Fruit fly (Drosophila melanogaster) whole organism, embryonic: Measurements from ENCODE around the gene Cyp303a1.

Experiments used
- Ada2b ChIP-seq: fragments of 200-800 bp; sonication (Bioruptor generic); IDR thresholded peaks from 2 replicates; pipeline ENCODE4 v1.3.6; 2022; ENCODE audit warnings: missing biosample characterization, missing genetic modification characterization
- Atf3 ChIP-seq: fragments of 200-800 bp; sonication (Bioruptor generic); optimal IDR thresholded peaks from 3 replicates; lab custom pipeline; 2016; ENCODE audit warnings: missing biosample characterization, missing genetic modification characterization
- Awh ChIP-seq: fragments of 200-800 bp; sonication (Bioruptor generic); IDR thresholded peaks from 2 replicates; pipeline ENCODE4, ENCODE4 v1.3.6; 2022; ENCODE audit warnings: missing biosample characterization, missing genetic modification characterization
- B-H1 ChIP-seq: fragments of 200-800 bp; sonication (Bioruptor generic); IDR thresholded peaks from 3 replicates; pipeline ENCODE4 v1.3.6; 2022; ENCODE audit warnings: missing biosample characterization, missing genetic modification characterization
- B-H2 ChIP-seq: fragments of 200-800 bp; sonication (Bioruptor generic); optimal IDR thresholded peaks from 2 replicates; lab custom pipeline; 2018; ENCODE audit warnings: missing biosample characterization, mild to moderate bottlenecking, missing genetic modification characterization
- Bdp1 ChIP-seq: fragments of 200-800 bp; sonication (Bioruptor generic); optimal IDR thresholded peaks from 3 replicates; lab custom pipeline; 2016; ENCODE audit warnings: missing biosample characterization, missing genetic modification characterization
- CG1024 ChIP-seq: fragments of 200-800 bp; sonication (Bioruptor generic); IDR thresholded peaks from 2 replicates; pipeline ENCODE4 v1.3.6; 2022; ENCODE audit warnings: missing biosample characterization, missing genetic modification characterization
- CG10274 ChIP-seq: fragments of 200-800 bp; sonication (Bioruptor generic); optimal IDR thresholded peaks from 3 replicates; lab custom pipeline; 2017; ENCODE audit warnings: missing biosample characterization, mild to moderate bottlenecking, missing genetic modification characterization
- CG12299 ChIP-seq: fragments of 200-800 bp; sonication (Bioruptor generic); optimal IDR thresholded peaks from 2 replicates; lab custom pipeline; 2018; ENCODE audit warnings: missing biosample characterization, mild to moderate bottlenecking, missing genetic modification characterization
- CG12769 ChIP-seq: fragments of 200-800 bp; sonication (Bioruptor generic); optimal IDR thresholded peaks from 2 replicates; lab custom pipeline; 2019; ENCODE audit warnings: missing biosample characterization, mild to moderate bottlenecking, missing genetic modification characterization, moderate library complexity
- CG13624 ChIP-seq: fragments of 200-800 bp; sonication (Bioruptor generic); optimal IDR thresholded peaks from 2 replicates; lab custom pipeline; 2016; ENCODE audit warnings: missing biosample characterization, missing genetic modification characterization
- CG14860 ChIP-seq: fragments of 200-800 bp; sonication (Bioruptor generic); IDR thresholded peaks from 3 replicates; pipeline ENCODE4 v1.3.6; 2022; ENCODE audit warnings: missing biosample characterization, missing genetic modification characterization; ENCODE audit not compliant: partially characterized antibody
- CG16863 ChIP-seq: fragments of 200-800 bp; sonication (Bioruptor generic); optimal IDR thresholded peaks from 3 replicates; lab custom pipeline; 2016; ENCODE audit warnings: missing biosample characterization, missing genetic modification characterization
- CG17359 ChIP-seq: fragments of 200-800 bp; sonication (Bioruptor generic); optimal IDR thresholded peaks from 3 replicates; lab custom pipeline; 2018; ENCODE audit warnings: missing biosample characterization, mild to moderate bottlenecking, missing genetic modification characterization, moderate library complexity
- CG17361 ChIP-seq: fragments of 200-800 bp; sonication (Bioruptor generic); IDR thresholded peaks from 3 replicates; pipeline ENCODE4 v1.3.6; 2022; ENCODE audit warnings: missing biosample characterization, missing genetic modification characterization
- CG18011 ChIP-seq: fragments of 200-800 bp; sonication (Bioruptor generic); optimal IDR thresholded peaks from 2 replicates; lab custom pipeline; 2017; ENCODE audit warnings: missing biosample characterization, missing genetic modification characterization, mild to moderate bottlenecking, moderate library complexity, missing genotype
- CG34224 ChIP-seq: fragments of 200-800 bp; sonication (Bioruptor generic); IDR thresholded peaks from 3 replicates; pipeline ENCODE4 v1.3.6; 2022; ENCODE audit warnings: missing biosample characterization, missing genetic modification characterization; ENCODE audit not compliant: partially characterized antibody
- CG4707 ChIP-seq: fragments of 200-800 bp; sonication (Bioruptor generic); optimal IDR thresholded peaks from 2 replicates; lab custom pipeline; 2018; ENCODE audit warnings: missing biosample characterization, mild to moderate bottlenecking, missing genetic modification characterization, moderate library complexity
- CG7963 ChIP-seq: fragments of 200-800 bp; sonication (Bioruptor generic); IDR thresholded peaks from 3 replicates; pipeline ENCODE4 v1.3.6; 2022; ENCODE audit warnings: missing biosample characterization, missing genetic modification characterization; ENCODE audit not compliant: partially characterized antibody
- CG8478 ChIP-seq: fragments of >200 bp; optimal IDR thresholded peaks from 2 replicates; lab custom pipeline; 2018
- CG8924 ChIP-seq: fragments of 200-800 bp; optimal IDR thresholded peaks from 3 replicates; lab custom pipeline; 2019; ENCODE audit warnings: missing biosample characterization, mild to moderate bottlenecking, missing genetic modification characterization, moderate library complexity
- CG9437 ChIP-seq: fragments of 200-800 bp; sonication (Bioruptor generic); optimal IDR thresholded peaks from 2 replicates; lab custom pipeline; 2018; ENCODE audit warnings: missing biosample characterization, mild to moderate bottlenecking, missing genetic modification characterization
- CTCF ChIP-seq: fragments of 200-800 bp; sonication (Bioruptor generic); optimal IDR thresholded peaks from 2 replicates; lab custom pipeline; 2017; ENCODE audit warnings: missing biosample characterization, mild to moderate bottlenecking, missing genetic modification characterization, moderate library complexity
- D19A ChIP-seq: fragments of 200-800 bp; optimal IDR thresholded peaks from 3 replicates; lab custom pipeline; 2019; ENCODE audit warnings: missing biosample characterization, mild to moderate bottlenecking, missing genetic modification characterization, moderate library complexity
- Dbx ChIP-seq: fragments of 200-800 bp; sonication (Bioruptor generic); IDR thresholded peaks from 3 replicates; pipeline ENCODE4 v1.3.6; 2022; ENCODE audit warnings: missing biosample characterization, missing genetic modification characterization
- Deaf1 ChIP-seq: fragments of 200-800 bp; optimal IDR thresholded peaks from 3 replicates; lab custom pipeline; 2019; ENCODE audit warnings: missing biosample characterization, mild to moderate bottlenecking, missing genetic modification characterization, moderate library complexity
- Dp ChIP-seq: fragments of 200-800 bp; sonication (Bioruptor generic); optimal IDR thresholded peaks from 2 replicates; lab custom pipeline; 2018; ENCODE audit warnings: missing biosample characterization, mild to moderate bottlenecking, missing genetic modification characterization, moderate library complexity
- ERR ChIP-seq: fragments of 200-800 bp; sonication (Bioruptor generic); optimal IDR thresholded peaks from 2 replicates; lab custom pipeline; 2016; ENCODE audit warnings: missing biosample characterization, missing genetic modification characterization
- Ets65A ChIP-seq: fragments of 200-800 bp; sonication (Bioruptor generic); peaks from one replicate; lab custom pipeline; 2016; ENCODE audit warnings: missing biosample characterization, missing genetic modification characterization
- HLHmδ ChIP-seq: fragments of 200-800 bp; sonication (Bioruptor generic); optimal IDR thresholded peaks from 2 replicates; lab custom pipeline; 2018; ENCODE audit warnings: missing biosample characterization, mild to moderate bottlenecking, missing genetic modification characterization, moderate library complexity
- Hr51 ChIP-seq, 2 experiments: fragments of 200-800 bp; sonication (Bioruptor generic); optimal IDR thresholded peaks; 2 replicates in 1 of 2; 3 replicates in 1 of 2; lab custom pipeline; 2016 to 2018; ENCODE audit warnings: missing biosample characterization in 2 of 2, missing genetic modification characterization in 2 of 2, mild to moderate bottlenecking in 1 of 2, moderate library complexity in 1 of 2
- Mes4 ChIP-seq: fragments of 200-800 bp; sonication (Bioruptor generic); optimal IDR thresholded peaks from 2 replicates; lab custom pipeline; 2016; ENCODE audit warnings: missing biosample characterization, missing genetic modification characterization
- NFAT ChIP-seq: fragments of 200-800 bp; sonication (Bioruptor generic); IDR thresholded peaks from 2 replicates; pipeline ENCODE4 v1.3.6; 2022; ENCODE audit warnings: missing biosample characterization, missing genetic modification characterization
- Nf-YC ChIP-seq: fragments of 200-800 bp; optimal IDR thresholded peaks from 3 replicates; lab custom pipeline; 2019; ENCODE audit warnings: missing biosample characterization, mild to moderate bottlenecking, missing genetic modification characterization, moderate library complexity
- Ssrp ChIP-seq: fragments of 200-800 bp; sonication (Bioruptor generic); optimal IDR thresholded peaks from 2 replicates; lab custom pipeline; 2018; ENCODE audit warnings: missing biosample characterization, mild to moderate bottlenecking, missing genetic modification characterization, moderate library complexity
- abd-A ChIP-seq: fragments of 200-800 bp; sonication (Bioruptor generic); optimal IDR thresholded peaks from 3 replicates; lab custom pipeline; 2019; ENCODE audit warnings: missing biosample characterization, mild to moderate bottlenecking, missing genetic modification characterization, moderate library complexity
- ato ChIP-seq: fragments of 200-800 bp; sonication (Bioruptor generic); IDR thresholded peaks from 2 replicates; pipeline ENCODE4 v1.3.6; 2022; ENCODE audit warnings: missing biosample characterization, missing genetic modification characterization; ENCODE audit not compliant: partially characterized antibody
- az2 ChIP-seq: fragments of 200-800 bp; sonication (Bioruptor generic); optimal IDR thresholded peaks from 3 replicates; lab custom pipeline; 2016; ENCODE audit warnings: missing biosample characterization, missing genetic modification characterization
- danr ChIP-seq: fragments of 200-800 bp; sonication (Bioruptor generic); IDR thresholded peaks from 2 replicates; pipeline ENCODE4 v1.3.6; 2022; ENCODE audit warnings: missing biosample characterization, missing genetic modification characterization
- dmrt99B ChIP-seq: fragments of 200-800 bp; sonication (Bioruptor generic); optimal IDR thresholded peaks from 2 replicates; lab custom pipeline; 2018; ENCODE audit warnings: missing biosample characterization, mild to moderate bottlenecking, missing genetic modification characterization, moderate library complexity
- dpn ChIP-seq, 2 experiments: fragments of 200-800 bp; sonication (Bioruptor generic); optimal IDR thresholded peaks; 3 replicates each; lab custom pipeline; 2016; ENCODE audit warnings: missing biosample characterization in 2 of 2, missing genetic modification characterization in 2 of 2
- ewg ChIP-seq: fragments of 200-800 bp; sonication (Bioruptor generic); optimal IDR thresholded peaks from 3 replicates; lab custom pipeline; 2017; ENCODE audit warnings: mild to moderate bottlenecking, missing biosample characterization, missing genetic modification reagents, missing genetic modification characterization
- gro ChIP-seq: fragments of 200-800 bp; sonication (Bioruptor generic); optimal IDR thresholded peaks from 2 replicates; lab custom pipeline; 2016; ENCODE audit warnings: missing biosample characterization, missing genetic modification characterization
- h ChIP-seq: fragments of >200 bp; optimal IDR thresholded peaks from 2 replicates; lab custom pipeline; 2017
- insv ChIP-seq, 2 experiments: fragments of 200-800 bp; sonication (Bioruptor generic); optimal IDR thresholded peaks; 3 replicates each; lab custom pipeline; 2016 to 2018; ENCODE audit warnings: missing biosample characterization in 2 of 2, missing genetic modification characterization in 2 of 2
- lola ChIP-seq, 3 experiments: fragments of >200 bp in 2 of 3; fragments of 200-800 bp in 1 of 3; sonication (Bioruptor generic) in 1 of 3; optimal IDR thresholded peaks; 2 replicates each; lab custom pipeline; 2017 to 2019; ENCODE audit warnings: missing biosample characterization in 3 of 3, missing genetic modification characterization in 3 of 3, mild to moderate bottlenecking in 1 of 3, moderate library complexity in 1 of 3
- maf-S ChIP-seq: fragments of 200-800 bp; sonication (Bioruptor generic); optimal IDR thresholded peaks from 2 replicates; lab custom pipeline; 2016; ENCODE audit warnings: missing biosample characterization, missing genetic modification characterization
- otp ChIP-seq: fragments of 200-800 bp; sonication (Bioruptor generic); IDR thresholded peaks from 3 replicates; pipeline ENCODE4, ENCODE4 v1.3.6; 2022; ENCODE audit warnings: missing biosample characterization, missing genetic modification characterization
- p53 ChIP-seq: fragments of 200-800 bp; sonication (Bioruptor generic); optimal IDR thresholded peaks from 2 replicates; lab custom pipeline; 2016; ENCODE audit warnings: missing biosample characterization, missing genetic modification characterization
- ranshi ChIP-seq: fragments of 200-800 bp; sonication (Bioruptor generic); IDR thresholded peaks from 2 replicates; pipeline ENCODE4 v1.3.6; 2022; ENCODE audit warnings: missing biosample characterization, missing genetic modification characterization
- seq ChIP-seq: fragments of 200-800 bp; sonication (Bioruptor generic); IDR thresholded peaks from 2 replicates; pipeline ENCODE4 v1.3.6; 2022; ENCODE audit warnings: missing biosample characterization, missing genetic modification characterization
- wor ChIP-seq: fragments of 200-800 bp; sonication (Bioruptor generic); IDR thresholded peaks from 2 replicates; pipeline ENCODE4 v1.3.6; 2022; ENCODE audit warnings: missing biosample characterization, missing genetic modification characterization
- yki ChIP-seq: fragments of >200 bp; optimal IDR thresholded peaks from 3 replicates; lab custom pipeline; 2018

The Cyp303a1 gene

dm6 chr2L:16268107-16268539 is 25.9 kb upstream of the Cyp303a1 start (continued):
- TF ChIP-seq Hr51 (GFP tag; optimal IDR thresholded peaks at IDR 0.05; lab: Kevin White, UChicago) (no peak), h (lab: Kevin White, UChicago) (no peak), danr (GFP tag; lab: Robert Waterston, UW) (no peak), CG34224 (GFP tag; lab: Robert Waterston, UW) (no peak), ERR (no peak), CG17359 (tag; lab: Kevin White, UChicago) (no peak), Ada2b (GFP tag; lab: Robert Waterston, UW) (no peak), Bdp1 (no peak), CG18011 (GFP tag; lab: Kevin White, UChicago) (no peak), Awh (GFP tag; lab: Robert Waterston, UW) (no peak), gro (GFP tag; lab: Kevin White, UChicago) (no peak), seq (no peak), abd-A (tag; lab: Kevin White, UChicago) (no peak), NFAT (GFP tag; lab: Robert Waterston, UW) (no peak), dpn (GFP tag; optimal IDR thresholded peaks at IDR 0.05; lab: Kevin White, UChicago) (no peak), wor (GFP tag; lab: Robert Waterston, UW) (no peak), Mes4 (GFP tag; lab: Kevin White, UChicago) (no peak), CG16863 (GFP tag; lab: Kevin White, UChicago) (no peak), p53 (GFP tag; lab: Kevin White, UChicago) (no peak), CG13624 (GFP tag; lab: Kevin White, UChicago) (no peak), lola (GFP tag; optimal IDR thresholded peaks at IDR 0.05; lab: Kevin White, UChicago) (no peak), CTCF (GFP tag; lab: Kevin White, UChicago) (peak; percentile 6), Dbx (GFP tag; lab: Robert Waterston, UW) (no peak), CG12769 (tag; lab: Kevin White, UChicago) (no peak), CG1024 (GFP tag; lab: Robert Waterston, UW) (no peak), CG12299 (tag; lab: Kevin White, UChicago) (no peak), B-H1 (GFP tag; lab: Robert Waterston, UW) (no peak), Ssrp (tag; lab: Kevin White, UChicago) (no peak), CG8924 (tag; lab: Kevin White, UChicago) (peak; percentile 40), Ets65A (GFP tag; lab: Kevin White, UChicago) (no peak), CG17361 (GFP tag; lab: Robert Waterston, UW) (no peak), ato (GFP tag; lab: Robert Waterston, UW) (no peak), Deaf1 (tag; lab: Kevin White, UChicago) (no peak), HLHmδ (GFP tag; lab: Kevin White, UChicago) (no peak), ranshi (no peak), yki (peak; percentile 73), CG8478 (lab: Kevin White, UChicago) (no peak), CG9437 (GFP tag; lab: Kevin White, UChicago) (no peak), CG4707 (GFP tag; lab: Kevin White, UChicago) (no peak), CG7963 (no peak), Dp (GFP tag; lab: Kevin White, UChicago) (no peak), CG14860 (GFP tag; lab: Robert Waterston, UW) (no peak), insv (GFP tag; optimal IDR thresholded peaks at IDR 0.05; lab: Kevin White, UChicago) (peak in 1 of 2 experiments; percentile 76), ewg (no peak), B-H2 (GFP tag; lab: Kevin White, UChicago) (no peak), D19A (tag; lab: Kevin White, UChicago) (no peak), otp (GFP tag; lab: Robert Waterston, UW) (no peak), CG10274 (no peak), Atf3 (GFP tag; lab: Kevin White, UChicago) (no peak), dmrt99B (tag; lab: Kevin White, UChicago) (no peak), Nf-YC (tag; lab: Kevin White, UChicago) (no peak), maf-S (no peak), az2 (GFP tag; lab: Kevin White, UChicago) (no peak)
